Worm (Caenorhabditis elegans) whole organism, L4/young adult: ENCODE results near the gene mtm-9.

ENCODE experiments used
- W03F9.2 ChIP-seq: fragments of 150-350 bp; optimal IDR thresholded peaks from 2 replicates; lab custom pipeline; 2014; ENCODE audit warnings: missing biosample characterization, missing genetic modification characterization
- dao-5 ChIP-seq: sonication (generic microtip); optimal IDR thresholded peaks from 2 replicates; lab custom pipeline; 2016; ENCODE audit warnings: missing genotype, missing genetic modification characterization, moderate library complexity, missing compliant biosample characterization
- him-1 ChIP-seq: sonication (generic microtip); optimal IDR thresholded peaks from 2 replicates; lab custom pipeline; 2016; ENCODE audit warnings: missing genotype, missing genetic modification reagents, missing genetic modification characterization, missing compliant biosample characterization

mtm-9 gene

DNA sequence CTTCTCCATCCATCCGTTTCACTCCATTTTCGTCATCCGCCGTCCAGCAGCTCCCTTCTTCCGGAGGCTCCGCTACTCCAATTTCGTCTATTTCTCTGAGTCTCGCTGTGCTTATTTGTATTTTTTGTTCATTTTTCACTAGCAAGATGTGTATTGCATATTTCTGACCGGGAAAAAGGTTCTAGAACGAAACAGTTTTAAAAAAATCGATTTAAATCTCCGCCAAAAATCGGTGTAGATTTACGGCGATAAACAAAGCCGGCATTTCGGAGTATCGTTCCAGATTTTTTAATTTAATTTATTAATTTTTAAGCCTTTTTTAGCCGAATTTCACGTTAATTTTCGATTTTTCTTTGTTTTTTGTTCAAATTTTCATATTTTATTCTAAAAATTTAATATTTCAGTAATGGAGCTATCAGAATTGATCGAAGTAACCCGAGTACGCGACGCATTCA is at the start of gene mtm-9:
mtm-9 (plus strand) TSS at position 405 of the 455 bp plus-strand sequence.
- no peak for TF ChIP-seq dao-5
- no peak for TF ChIP-seq him-1 (tag; lab: Kevin White, UChicago)
- TF ChIP-seq W03F9.2 (tag; lab: Kevin White, UChicago), result no peak

DNA sequence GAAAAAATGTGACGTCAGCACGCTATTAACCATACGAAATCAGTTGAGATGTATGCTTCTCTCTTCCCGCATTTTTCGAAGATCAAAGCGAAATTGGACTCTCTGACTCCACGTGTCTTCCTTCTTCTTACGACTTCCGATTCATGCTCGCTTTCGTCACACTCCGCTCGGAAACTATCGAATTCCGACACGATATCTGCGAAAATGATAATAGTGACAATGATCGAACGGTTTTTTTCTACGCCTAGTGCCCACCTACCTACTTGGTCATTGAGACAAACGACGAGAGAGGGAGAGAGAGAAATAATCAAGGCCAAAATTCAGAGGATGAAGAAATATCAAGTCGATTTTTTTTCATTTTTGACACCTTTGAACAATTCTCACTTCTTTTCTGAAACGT is 49.7 kb upstream of the mtm-9 start:
- TF ChIP-seq dao-5, result no peak
- no peak for TF ChIP-seq him-1 (tag; lab: Kevin White, UChicago)
- no peak for TF ChIP-seq W03F9.2 (tag; lab: Kevin White, UChicago)

DNA sequence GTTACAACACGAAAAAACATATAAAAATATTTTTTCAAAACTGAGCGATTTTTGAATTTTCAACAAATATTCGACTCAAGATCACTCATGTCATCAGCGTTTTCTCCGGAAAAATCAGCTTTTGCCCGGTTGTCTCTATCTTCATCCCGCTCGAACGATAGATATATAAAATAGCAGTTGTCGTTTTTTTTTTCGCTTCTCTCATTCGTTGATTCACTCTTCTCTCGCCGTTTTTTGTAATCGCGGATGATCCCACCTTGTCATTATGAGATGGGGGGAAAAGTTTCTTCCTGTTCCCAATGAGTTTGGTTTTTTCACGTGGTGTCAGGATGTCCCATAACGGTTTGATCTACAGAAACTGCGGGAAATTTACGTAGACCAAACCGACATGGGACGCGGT is 48.1 kb upstream of the mtm-9 start:
- no peak for TF ChIP-seq W03F9.2 (tag; lab: Kevin White, UChicago)
- TF ChIP-seq him-1 (tag; lab: Kevin White, UChicago), result no peak
- no peak for TF ChIP-seq dao-5

DNA sequence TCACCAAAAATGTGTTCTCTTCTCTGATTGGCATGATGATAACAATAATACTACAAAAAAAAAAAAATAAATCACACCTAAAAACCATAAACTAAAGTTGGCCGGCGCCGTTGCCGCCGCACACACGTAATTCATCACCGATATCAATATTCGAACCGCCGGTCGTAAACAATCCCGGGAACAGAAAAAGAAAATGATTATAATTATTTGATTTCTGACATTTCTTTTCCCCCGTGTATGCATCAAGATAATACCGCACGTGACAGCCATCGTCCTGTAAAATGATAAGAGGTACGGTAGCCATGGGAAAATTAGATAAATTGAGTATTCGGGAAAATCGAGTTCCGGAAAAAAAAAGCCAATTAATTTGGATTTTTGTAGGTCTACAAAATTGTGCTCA is 46.3 kb upstream of the mtm-9 start:
- TF ChIP-seq him-1 (tag; lab: Kevin White, UChicago) (no peak), dao-5 (no peak), W03F9.2 (tag; lab: Kevin White, UChicago) (no peak)

DNA sequence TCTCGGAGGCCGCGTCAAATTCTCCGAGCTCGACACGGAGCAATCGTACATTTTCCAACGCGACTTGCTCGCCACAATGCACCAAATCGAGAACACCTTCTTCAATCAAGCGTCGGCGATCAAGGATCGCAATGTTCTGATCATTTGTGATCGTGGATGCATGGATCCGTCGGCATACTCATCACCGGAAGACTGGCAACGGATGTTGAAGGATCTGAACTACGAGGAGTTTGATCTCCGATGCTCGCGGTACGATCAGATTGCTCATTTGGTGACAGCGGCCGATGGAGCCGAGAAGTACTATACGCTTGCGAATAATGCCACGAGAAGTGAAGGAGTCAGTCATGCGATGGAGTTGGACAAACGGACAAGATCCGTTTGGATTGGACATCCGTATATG is 44.9 kb upstream of the mtm-9 start:
- TF ChIP-seq him-1 (tag; lab: Kevin White, UChicago) (no peak), W03F9.2 (tag; lab: Kevin White, UChicago) (no peak), dao-5 (no peak)

DNA sequence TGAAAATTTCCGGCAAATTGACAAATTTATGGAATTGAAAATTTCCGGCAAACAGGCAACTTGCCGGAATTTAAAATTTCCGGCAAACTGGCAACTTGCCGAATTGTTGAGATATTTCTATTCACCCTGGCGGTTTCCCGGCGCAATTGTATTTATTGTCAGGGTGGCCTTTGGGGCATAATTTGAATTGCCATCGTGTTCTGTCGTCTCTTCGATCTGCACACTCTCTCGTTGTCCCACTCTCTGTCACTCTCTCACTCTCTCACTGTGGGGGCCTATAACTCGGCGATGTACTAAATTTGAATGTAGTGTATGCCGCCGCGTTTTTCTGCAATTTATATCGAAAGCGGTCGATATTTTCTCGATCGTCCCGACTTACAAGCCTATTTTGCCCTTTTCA is 40.4 kb upstream of the mtm-9 start:
- TF ChIP-seq W03F9.2 (tag; lab: Kevin White, UChicago) (no peak), him-1 (tag; lab: Kevin White, UChicago) (no peak), dao-5 (no peak)

DNA sequence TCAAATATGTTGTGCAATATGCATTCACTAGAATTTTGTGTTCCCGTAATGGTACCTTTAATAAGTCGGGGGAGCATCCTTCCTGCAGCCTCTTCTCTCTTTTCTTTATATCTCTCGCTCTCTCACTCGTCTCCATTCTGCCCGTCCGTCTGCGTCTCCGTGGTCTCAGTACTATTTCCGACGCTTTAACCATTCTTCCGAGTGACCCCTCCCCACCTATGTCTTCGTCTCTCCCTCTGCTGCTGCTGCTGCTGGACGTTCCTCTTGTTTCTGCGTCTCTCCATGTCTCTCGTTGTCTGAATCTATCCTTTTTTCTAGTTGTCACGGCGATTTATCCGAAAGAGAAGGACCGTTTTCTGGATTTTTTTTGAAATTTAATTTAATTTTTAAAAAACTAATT is 39.5 kb upstream of the mtm-9 start:
- TF ChIP-seq him-1 (tag; lab: Kevin White, UChicago) (peak; percentile 61), W03F9.2 (tag; lab: Kevin White, UChicago) (no peak)

DNA sequence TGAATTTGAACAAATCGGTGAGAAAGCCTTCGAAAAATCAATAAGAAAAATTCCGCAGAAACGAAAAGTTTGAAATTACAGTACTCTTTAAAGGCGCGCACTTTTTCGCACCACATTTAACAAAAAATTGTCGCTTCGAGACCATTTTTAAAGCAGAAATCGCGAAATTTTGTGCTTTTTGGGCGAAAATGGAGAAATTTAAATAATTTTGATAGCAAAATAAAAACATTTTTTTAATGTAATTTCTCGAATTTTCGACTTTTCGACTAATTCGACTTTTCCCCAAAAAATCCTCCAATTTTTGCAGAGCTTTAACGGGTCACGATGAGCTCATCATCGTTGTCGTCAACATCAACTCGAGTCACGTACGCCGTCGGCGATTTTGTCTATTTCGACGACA is 38.7 kb upstream of the mtm-9 start, which contains the start of gene lin-40:
lin-40 (plus strand) TSS at position 301 of the 400 bp plus-strand sequence.
- no peak for TF ChIP-seq dao-5
- TF ChIP-seq W03F9.2 (tag; lab: Kevin White, UChicago), result no peak
- TF ChIP-seq him-1 (tag; lab: Kevin White, UChicago), result no peak

DNA sequence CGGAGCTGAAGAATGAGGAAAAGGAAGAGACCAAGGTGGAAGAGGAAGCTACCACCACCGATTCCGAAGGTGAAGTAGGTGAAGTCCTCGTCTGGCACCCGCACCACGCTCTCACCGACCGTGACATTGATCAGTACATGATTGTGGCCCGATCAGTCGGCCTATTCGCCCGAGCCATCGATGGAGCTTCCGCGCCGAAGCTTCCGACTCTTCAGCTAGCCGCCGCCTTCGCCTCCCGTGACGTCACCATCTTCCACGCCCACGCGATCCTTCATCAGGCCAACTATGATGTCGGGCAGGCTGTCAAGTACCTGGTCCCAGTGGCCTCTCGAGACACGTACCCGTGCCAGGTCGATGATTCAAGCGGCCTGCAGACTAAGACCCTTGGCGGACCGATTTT is 37.2 kb upstream of the mtm-9 start:
- TF ChIP-seq W03F9.2 (tag; lab: Kevin White, UChicago) (no peak), dao-5 (no peak), him-1 (tag; lab: Kevin White, UChicago) (no peak)

DNA sequence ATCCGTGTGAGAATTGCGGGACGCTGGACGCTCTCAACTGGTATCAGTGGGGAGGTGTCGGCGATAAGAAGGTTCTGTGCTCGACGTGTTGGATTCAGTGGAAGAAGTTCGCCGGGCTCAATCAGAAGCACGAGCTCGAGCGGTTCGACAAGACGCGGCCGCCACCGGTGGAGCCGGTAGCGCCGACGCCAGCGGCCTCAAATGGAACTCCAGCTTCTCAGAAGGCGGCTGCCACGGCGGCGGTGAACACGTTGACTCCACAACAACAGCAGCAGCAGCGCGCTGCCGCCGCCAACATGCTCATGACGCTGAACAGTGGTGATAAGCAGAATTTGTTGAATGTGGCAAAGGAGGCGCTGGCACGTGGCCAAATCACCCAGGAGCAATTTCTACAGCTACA is 36.5 kb upstream of the mtm-9 start:
- TF ChIP-seq W03F9.2 (tag; lab: Kevin White, UChicago) (no peak), dao-5 (no peak), him-1 (tag; lab: Kevin White, UChicago) (no peak)

DNA sequence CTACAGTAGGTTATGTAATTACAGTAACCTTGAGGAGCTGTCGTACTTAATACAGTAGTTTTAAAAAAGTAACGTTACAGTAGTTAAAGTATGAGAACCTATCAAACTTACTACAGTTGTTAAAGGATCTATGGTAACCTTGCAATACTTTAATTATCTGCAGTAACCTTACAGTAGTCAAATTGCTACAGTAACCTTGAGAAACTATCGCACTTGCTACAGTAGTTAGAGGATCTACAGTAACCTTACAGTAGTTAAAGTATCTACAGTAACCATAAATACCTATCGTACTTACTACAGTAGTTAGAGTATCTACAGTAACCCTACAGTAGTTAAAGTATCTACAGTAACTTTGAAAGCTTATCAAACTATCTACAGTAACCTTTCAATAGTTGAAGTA is 31.8 kb upstream of the mtm-9 start:
- TF ChIP-seq dao-5, result no peak
- no peak for TF ChIP-seq W03F9.2 (tag; lab: Kevin White, UChicago)
- TF ChIP-seq him-1 (tag; lab: Kevin White, UChicago), result no peak

DNA sequence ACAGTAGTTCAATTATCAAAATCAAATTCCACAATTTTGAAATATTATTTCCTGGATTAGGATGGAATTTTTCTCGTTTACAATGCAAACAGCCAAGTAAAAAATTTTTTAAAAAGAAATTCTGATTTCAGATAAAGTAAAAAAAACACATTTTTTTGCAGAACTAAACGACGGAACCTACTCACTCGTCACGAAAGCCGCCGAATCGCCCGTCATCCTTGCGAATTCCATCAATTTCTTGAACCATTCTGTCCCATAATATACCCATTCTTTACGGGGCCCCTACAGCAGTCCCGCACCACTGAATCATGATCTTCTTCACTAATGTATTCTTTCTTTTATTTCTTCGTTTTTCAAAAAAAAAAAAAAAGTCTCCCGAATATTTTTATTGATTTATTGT is 31.2 kb upstream of the mtm-9 start:
- no peak for TF ChIP-seq W03F9.2 (tag; lab: Kevin White, UChicago)
- peak; percentile 78 for TF ChIP-seq him-1 (tag; lab: Kevin White, UChicago)

DNA sequence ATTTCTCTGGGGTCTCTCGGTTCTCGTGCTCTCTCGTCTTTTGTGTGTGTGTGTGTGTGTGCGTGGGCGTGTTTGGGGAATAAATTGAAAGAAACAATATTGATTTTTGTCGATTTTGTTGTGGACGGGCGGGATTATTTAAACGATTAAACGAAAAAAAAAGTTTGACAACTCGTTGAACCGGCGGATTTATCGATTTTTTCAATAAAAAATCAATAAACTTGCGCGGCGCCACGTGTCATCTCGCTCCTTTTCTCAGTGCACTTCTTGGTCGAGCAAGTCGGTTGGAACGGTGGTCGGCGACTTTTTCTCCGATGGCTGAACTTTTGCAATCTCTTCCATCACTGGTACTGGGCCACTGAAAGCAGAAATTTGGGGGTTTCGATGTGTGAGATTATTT is 30.4 kb upstream of the mtm-9 start:
- TF ChIP-seq dao-5 (no peak), him-1 (tag; lab: Kevin White, UChicago) (no peak), W03F9.2 (tag; lab: Kevin White, UChicago) (no peak)

DNA sequence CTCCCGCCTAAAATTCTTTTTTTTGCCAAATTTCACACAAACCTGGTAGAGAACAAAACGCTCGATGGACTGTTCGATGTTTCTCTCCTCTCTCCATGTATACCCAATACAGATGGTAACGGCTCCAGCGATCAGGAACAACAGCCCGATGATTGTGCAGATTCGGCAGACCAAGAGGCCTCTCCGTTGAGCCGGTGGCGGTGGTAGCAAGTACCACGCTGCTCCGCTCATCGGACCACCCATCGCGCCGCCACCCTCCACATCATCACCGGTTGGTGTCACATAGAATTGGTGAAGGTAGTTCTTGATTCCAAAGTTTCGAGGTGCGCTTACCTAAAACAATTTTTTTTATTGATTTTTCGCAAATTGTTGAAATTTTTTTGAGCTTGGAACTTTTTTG is 28.6 kb upstream of the mtm-9 start:
- TF ChIP-seq dao-5, result no peak
- no peak for TF ChIP-seq him-1 (tag; lab: Kevin White, UChicago)
- TF ChIP-seq W03F9.2 (tag; lab: Kevin White, UChicago), result no peak

DNA sequence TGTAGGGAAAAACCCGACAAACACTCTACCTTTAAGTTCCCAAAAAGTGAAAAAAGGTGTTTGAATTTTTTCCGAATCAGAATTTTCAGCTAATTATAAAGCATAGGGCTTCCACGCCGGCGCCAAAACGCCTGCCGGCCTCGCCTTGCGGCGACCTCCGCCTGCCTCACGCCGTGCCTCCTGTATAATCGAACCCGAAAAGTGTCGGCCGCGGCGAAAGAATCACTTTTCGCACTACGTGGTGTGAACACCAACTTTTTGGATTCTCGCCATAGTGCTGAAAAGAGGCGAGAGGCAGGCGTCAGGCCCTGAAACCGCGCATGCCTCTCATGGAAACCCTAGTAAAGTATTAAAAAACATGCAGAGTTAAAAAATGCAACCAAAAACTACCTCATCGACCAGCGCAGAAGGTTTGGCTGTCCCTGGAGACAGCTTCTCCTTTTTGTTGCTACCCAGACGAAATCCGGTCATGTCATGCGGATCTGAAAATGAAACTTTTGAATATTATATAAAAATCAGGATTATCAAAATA is 27.8 kb upstream of the mtm-9 start, which contains the start of gene nrsn-1:
nrsn-1 (minus strand) TSS at position 482 of the 532 bp plus-strand sequence.
- TF ChIP-seq W03F9.2 (tag; lab: Kevin White, UChicago), result no peak
- no peak for TF ChIP-seq him-1 (tag; lab: Kevin White, UChicago)
- no peak for TF ChIP-seq dao-5
